Worm (Caenorhabditis elegans) whole organism, young adult: ENCODE measurements around the gene F40G12.4.
A peak's percentile ranks its signal among the peaks of the same experiment; 100 is the strongest.
"Not testable (repeated sequence)": the region's sequence is repeated elsewhere in the genome, so short reads cannot be mapped to it uniquely, and the experiment has no call there.

Experiments used
- B0019.2 ChIP-seq: fragments of 200-800 bp; sonication (Bioruptor generic); conservative IDR thresholded peaks from 2 replicates; pipeline ENCODE4 v1.3.6; 2022; ENCODE audit warnings: missing genetic modification reagents, missing genetic modification characterization, missing compliant biosample characterization
- D2030.7 ChIP-seq: fragments of 200-800 bp; sonication (Bioruptor generic); IDR thresholded peaks from 2 replicates; pipeline ENCODE4 v1.3.6; 2022; ENCODE audit warnings: missing genetic modification reagents, missing genetic modification characterization, missing compliant biosample characterization
- F33H1.4 ChIP-seq: fragments of 200-800 bp; sonication (Bioruptor generic); IDR thresholded peaks from 2 replicates; pipeline ENCODE4 v1.3.6; 2022; ENCODE audit warnings: missing genetic modification reagents, missing genetic modification characterization, missing compliant biosample characterization
- F52B5.7 ChIP-seq: sonication (generic microtip); optimal IDR thresholded peaks from 2 replicates; lab custom pipeline; 2016; ENCODE audit warnings: mild to moderate bottlenecking, missing genetic modification characterization, missing compliant biosample characterization
- K11D2.4 ChIP-seq: fragments of 200-800 bp; sonication (Bioruptor generic); IDR thresholded peaks from 2 replicates; pipeline ENCODE4 v1.3.6; 2022; ENCODE audit warnings: missing genetic modification reagents, missing genetic modification characterization, missing compliant biosample characterization
- Y53F4B.3 ChIP-seq: fragments of 200-800 bp; sonication (Bioruptor generic); IDR thresholded peaks from 2 replicates; pipeline ENCODE4 v1.3.6; 2022; ENCODE audit warnings: missing genetic modification reagents, missing genetic modification characterization, missing compliant biosample characterization
- Y56A3A.18 ChIP-seq: fragments of 200-800 bp; sonication (Bioruptor generic); IDR thresholded peaks from 2 replicates; pipeline ENCODE4 v1.3.6; 2022; ENCODE audit warnings: missing genetic modification reagents, missing genetic modification characterization, missing compliant biosample characterization
- Y79H2A.3 ChIP-seq: fragments of 200-800 bp; sonication (Bioruptor generic); conservative IDR thresholded peaks from 2 replicates; pipeline ENCODE4 v1.3.6; 2022; ENCODE audit warnings: missing genetic modification reagents, missing genetic modification characterization, missing compliant biosample characterization
- Y95B8A.8 ChIP-seq: fragments of 200-800 bp; sonication (Bioruptor generic); IDR thresholded peaks from 2 replicates; pipeline ENCODE4 v1.3.6; 2022; ENCODE audit warnings: missing genetic modification reagents, missing genetic modification characterization, missing compliant biosample characterization
- aptf-3 ChIP-seq: fragments of 200-800 bp; sonication (Bioruptor generic); IDR thresholded peaks from 2 replicates; pipeline ENCODE4 v1.3.6; 2022; ENCODE audit warnings: missing genetic modification characterization, missing compliant biosample characterization
- atf-7 ChIP-seq: sonication (generic microtip); optimal IDR thresholded peaks from 2 replicates; lab custom pipeline; 2017; ENCODE audit warnings: mild to moderate bottlenecking, missing genetic modification characterization, missing compliant biosample characterization
- attf-6 ChIP-seq: fragments of 200-800 bp; sonication (Bioruptor generic); IDR thresholded peaks from 2 replicates; pipeline ENCODE4 v1.3.6; 2022; ENCODE audit warnings: missing genetic modification reagents, missing genetic modification characterization, missing compliant biosample characterization
- dox-1 ChIP-seq: fragments of 200-800 bp; sonication (Bioruptor generic); IDR thresholded peaks from 2 replicates; pipeline ENCODE4 v1.3.6; 2022; ENCODE audit warnings: missing genetic modification reagents, missing genetic modification characterization, missing compliant biosample characterization
- efl-1 ChIP-seq: fragments of 150-350 bp; optimal IDR thresholded peaks from 2 replicates; lab custom pipeline; 2014; ENCODE audit warnings: missing biosample characterization, missing genetic modification reagents, missing genetic modification characterization
- him-1 ChIP-seq: sonication (generic microtip); optimal IDR thresholded peaks from 2 replicates; lab custom pipeline; 2016; ENCODE audit warnings: missing genotype, missing genetic modification reagents, missing genetic modification characterization, missing compliant biosample characterization
- hlh-12 ChIP-seq: sonication (generic microtip); optimal IDR thresholded peaks from 2 replicates; lab custom pipeline; 2016; ENCODE audit warnings: missing genetic modification characterization, missing compliant biosample characterization
- hmg-1.2 ChIP-seq: fragments of 200-800 bp; sonication (Bioruptor generic); IDR thresholded peaks from 2 replicates; pipeline ENCODE4 v1.3.6; 2022; ENCODE audit warnings: missing genetic modification reagents, missing genetic modification characterization, missing compliant biosample characterization
- hsf-1 ChIP-seq: fragments of 200-800 bp; sonication (Bioruptor generic); IDR thresholded peaks from 2 replicates; pipeline ENCODE4 v1.3.6; 2022; ENCODE audit warnings: missing genetic modification reagents, missing genetic modification characterization, missing compliant biosample characterization
- lin-26 ChIP-seq: fragments of 200-800 bp; sonication (Bioruptor generic); IDR thresholded peaks from 2 replicates; pipeline ENCODE4 v1.3.6; 2022; ENCODE audit warnings: missing genetic modification reagents, missing genetic modification characterization, missing compliant biosample characterization
- lin-35 ChIP-seq, 3 experiments: fragments of 150-350 bp in 2 of 3; sonication (generic microtip) in 1 of 3; optimal IDR thresholded peaks; 2 replicates each; lab custom pipeline; 2014 to 2018; ENCODE audit warnings: missing biosample characterization in 3 of 3, missing genetic modification characterization in 3 of 3, missing genetic modification reagents in 3 of 3
- lsl-1 ChIP-seq: fragments of 200-800 bp; sonication (Bioruptor generic); optimal IDR thresholded peaks from 2 replicates; lab custom pipeline; 2018; ENCODE audit warnings: mild to moderate bottlenecking, missing genetic modification characterization, moderate library complexity, missing compliant biosample characterization
- madf-10 ChIP-seq: sonication (generic microtip); optimal IDR thresholded peaks from 2 replicates; lab custom pipeline; 2016; ENCODE audit warnings: mild to moderate bottlenecking, missing genetic modification characterization, missing compliant biosample characterization
- madf-3 ChIP-seq: fragments of 200-800 bp; sonication (Bioruptor generic); IDR thresholded peaks from 2 replicates; pipeline ENCODE4 v1.3.6; 2022; ENCODE audit warnings: missing genetic modification reagents, missing genetic modification characterization, missing compliant biosample characterization
- madf-6 ChIP-seq: fragments of 200-800 bp; sonication (Bioruptor generic); IDR thresholded peaks from 2 replicates; pipeline ENCODE4 v1.3.6; 2022; ENCODE audit warnings: missing genetic modification reagents, missing genetic modification characterization, missing compliant biosample characterization
- mcd-1 ChIP-seq: fragments of 200-800 bp; sonication (Bioruptor generic); IDR thresholded peaks from 2 replicates; pipeline ENCODE4 v1.3.6; 2022; ENCODE audit warnings: missing genetic modification reagents, missing genetic modification characterization, missing compliant biosample characterization
- mxl-1 ChIP-seq: sonication (generic microtip); optimal IDR thresholded peaks from 2 replicates; lab custom pipeline; 2016; ENCODE audit warnings: missing genetic modification characterization, missing compliant biosample characterization
- nfya-2 ChIP-seq: fragments of 200-800 bp; sonication (Bioruptor generic); IDR thresholded peaks from 2 replicates; pipeline ENCODE4 v1.3.6; 2022; ENCODE audit warnings: missing genetic modification reagents, missing genetic modification characterization, missing compliant biosample characterization
- rec-8 ChIP-seq, 2 experiments: sonication (generic microtip); optimal IDR thresholded peaks; 2 replicates each; lab custom pipeline; 2016; ENCODE audit warnings: mild to moderate bottlenecking in 2 of 2, missing genetic modification characterization in 2 of 2, missing genetic modification reagents in 2 of 2, missing genotype in 2 of 2, missing biosample characterization in 1 of 2, missing compliant biosample characterization in 1 of 2, moderate library complexity in 1 of 2
- snpc-1.1 ChIP-seq: sonication (generic microtip); optimal IDR thresholded peaks from 2 replicates; lab custom pipeline; 2017; ENCODE audit warnings: missing genetic modification characterization, mild to moderate bottlenecking, missing compliant biosample characterization, antibody characterized with exemption, moderate library complexity, missing genotype, missing genetic modification reagents; ENCODE audit not compliant: insufficient read depth
- snpc-1.3 ChIP-seq: sonication (generic microtip); optimal IDR thresholded peaks from 2 replicates; lab custom pipeline; 2017; ENCODE audit warnings: missing genetic modification characterization, mild to moderate bottlenecking, missing compliant biosample characterization, antibody characterized with exemption, moderate library complexity, missing genotype, missing genetic modification reagents; ENCODE audit not compliant: insufficient read depth
- snpc-4 ChIP-seq, 5 experiments: fragments of 150-350 bp in 1 of 5; sonication (generic microtip) in 4 of 5; optimal IDR thresholded peaks; 2 replicates each; lab custom pipeline; 2014 to 2018; ENCODE audit warnings: missing genetic modification characterization in 5 of 5, missing biosample characterization in 3 of 5, antibody characterized with exemption in 2 of 5, mild to moderate bottlenecking in 2 of 5, missing compliant biosample characterization in 2 of 5, missing genotype in 2 of 5, moderate library complexity in 2 of 5, missing genetic modification reagents in 1 of 5
- tbp1 ChIP-seq: fragments of 200-800 bp; sonication (Bioruptor generic); optimal IDR thresholded peaks from 2 replicates; lab custom pipeline; 2018; ENCODE audit warnings: mild to moderate bottlenecking, missing genetic modification characterization, missing compliant biosample characterization

Gene F40G12.4

DNA sequence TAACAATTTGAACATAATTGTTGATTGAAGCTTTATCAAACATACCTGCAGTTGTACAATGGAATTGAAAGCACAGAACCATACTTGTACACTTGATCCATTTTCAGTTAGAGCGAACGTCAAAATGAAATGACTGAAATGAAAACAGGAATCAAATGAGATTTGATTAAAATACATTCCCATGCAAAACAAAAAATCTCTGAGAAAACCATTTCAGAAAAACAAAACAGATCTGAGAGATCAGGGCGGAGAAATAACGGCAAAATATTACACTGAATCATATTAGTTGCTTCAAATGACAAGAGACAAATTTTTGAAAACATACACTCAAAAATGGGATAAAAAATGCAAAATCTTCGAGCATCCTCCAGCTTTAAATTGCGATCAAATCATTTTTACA, 11.3 kb upstream of the F40G12.4 start, which contains the start of gene srt-33:
srt-33 (minus strand) TSS at position 101 of the 400 bp plus-strand sequence.
- TF ChIP-seq nfya-2 (GFP tag; lab: Robert Waterston, UW) = no peak
- no peak for TF ChIP-seq lin-35 (GFP tag; optimal IDR thresholded peaks at IDR 0.05; lab: Kevin White, UChicago)
- TF ChIP-seq K11D2.4 (GFP tag; lab: Robert Waterston, UW) = no peak
- TF ChIP-seq Y56A3A.18 = no peak
- no peak for TF ChIP-seq hlh-12 (tag; lab: Kevin White, UChicago)
- TF ChIP-seq Y79H2A.3 (GFP tag; lab: Robert Waterston, UW) = no peak
- TF ChIP-seq atf-7 (tag; lab: Kevin White, UChicago) = no peak

DNA sequence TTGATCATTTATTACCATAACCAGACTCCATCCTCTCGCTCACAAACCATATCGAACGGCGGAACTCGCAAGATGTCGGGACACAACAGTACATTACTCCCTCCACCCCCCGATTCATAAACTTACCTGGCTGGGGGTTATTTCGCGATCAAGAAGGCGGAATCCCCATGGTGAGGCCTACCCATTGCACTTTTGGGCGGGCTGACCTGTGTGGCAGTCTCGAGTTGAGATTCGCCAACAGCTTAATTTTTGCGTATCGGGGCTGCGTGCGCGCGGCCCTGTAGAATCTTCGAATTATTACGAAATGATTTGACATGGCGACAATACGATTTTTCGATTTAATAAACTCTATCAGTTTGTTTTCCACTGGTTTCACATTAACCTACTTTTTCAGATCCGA, 8.9 kb upstream of the F40G12.4 start:
- TF ChIP-seq hsf-1 (GFP tag; lab: Robert Waterston, UW) (0 out of 2 replicates have a peak, but pooled peaks have one; percentile 23), snpc-4 (GFP tag; optimal IDR thresholded peaks at IDR 0.05; lab: Kevin White, UChicago) (peak; percentile 78), snpc-4 (tag; optimal IDR thresholded peaks at IDR 0.05; lab: Kevin White, UChicago) (peak; percentile 68 to 93 (median 85)), D2030.7 (peak; percentile 48), lsl-1 (GFP tag; lab: Kevin White, UChicago) (peak; percentile 19), attf-6 (GFP tag; lab: Robert Waterston, UW) (peak; percentile 87; the same call in 1 of the 2 replicates), B0019.2 (0 out of 2 replicates have a peak, but pooled peaks have one; percentile 19), tbp1 (GFP tag; lab: Kevin White, UChicago) (peak; percentile 51), madf-6 (GFP tag; lab: Robert Waterston, UW) (peak; percentile 55), lin-26 (peak; percentile 53; the same call in 1 of the 2 replicates), snpc-1.1 (tag; lab: Kevin White, UChicago) (peak; percentile 90), mcd-1 (GFP tag; lab: Robert Waterston, UW) (peak; percentile 52), snpc-1.3 (tag; lab: Kevin White, UChicago) (peak; percentile 43), him-1 (tag; lab: Kevin White, UChicago) (peak; percentile 87), F33H1.4 (GFP tag; lab: Robert Waterston, UW) (peak; percentile 25; the same call in 1 of the 2 replicates)

DNA sequence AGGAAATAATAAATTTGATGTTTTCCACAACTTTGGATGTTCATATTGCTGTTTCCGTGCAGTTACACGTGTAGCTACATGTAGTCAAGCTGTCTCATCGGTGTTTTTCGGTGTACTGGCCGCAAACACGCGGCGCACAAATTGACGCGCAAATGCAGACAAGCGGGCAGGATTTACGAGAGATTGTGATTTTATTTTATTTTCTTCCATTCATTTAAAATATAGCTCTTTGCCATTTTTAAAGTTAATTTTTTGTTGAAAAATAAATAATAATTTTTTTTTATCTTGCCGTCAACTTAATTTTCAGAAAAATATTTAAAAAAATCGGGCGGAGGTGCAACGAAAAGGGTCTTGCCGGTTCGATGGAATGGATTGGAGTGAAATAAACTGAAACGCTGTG, 5.8 kb upstream of the F40G12.4 start, which contains the start of gene F40G12.7:
F40G12.7 (plus strand) TSS at position 301 of the 400 bp plus-strand sequence.
- TF ChIP-seq rec-8 (tag; optimal IDR thresholded peaks at IDR 0.05; lab: Kevin White, UChicago); B0019.2; mxl-1: not testable (repeated sequence)

DNA sequence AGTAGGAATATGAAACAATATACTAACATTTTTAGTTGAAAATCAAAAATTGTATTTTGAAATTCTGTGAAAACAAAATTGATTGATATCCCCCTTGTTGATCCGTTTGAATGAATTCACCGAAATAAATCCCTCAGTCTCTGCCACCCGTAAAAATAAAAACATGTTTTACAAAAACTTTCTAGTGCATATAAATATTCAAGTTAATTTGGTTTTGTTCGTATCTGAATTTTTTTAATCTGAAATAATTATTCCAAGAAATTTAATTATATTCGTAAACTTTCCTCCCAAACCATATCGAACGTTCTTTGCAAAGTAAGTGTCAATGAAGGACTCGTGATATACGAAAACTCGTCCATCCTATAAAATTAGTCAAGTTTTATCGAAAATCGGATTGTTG, 4.5 kb upstream of the F40G12.4 start, which contains the start of gene F40G12.6:
F40G12.6 (minus strand) TSS at position 101 of the 400 bp plus-strand sequence.
- TF ChIP-seq aptf-3 (GFP tag; lab: Robert Waterston, UW) = no peak
- no peak for TF ChIP-seq hlh-12 (tag; lab: Kevin White, UChicago)
- TF ChIP-seq mxl-1 = no peak
- no peak for TF ChIP-seq Y95B8A.8 (GFP tag; lab: Robert Waterston, UW)
- no peak for TF ChIP-seq F52B5.7 (tag; lab: Kevin White, UChicago)
- no peak for TF ChIP-seq Y53F4B.3 (GFP tag; lab: Robert Waterston, UW)
- TF ChIP-seq Y56A3A.18 = no peak
- no peak for TF ChIP-seq madf-10
- no peak for TF ChIP-seq madf-3
- no peak for TF ChIP-seq dox-1 (GFP tag; lab: Robert Waterston, UW)
- TF ChIP-seq efl-1 (GFP tag; lab: Kevin White, UChicago) = no peak
- TF ChIP-seq hmg-1.2 (GFP tag; lab: Robert Waterston, UW) = no peak
